Worm (Caenorhabditis elegans): ENCODE measurements around the gene C32C4.16.
A peak's percentile ranks its signal among the peaks of the same experiment; 100 is the strongest.

The C32C4.16 gene

DNA sequence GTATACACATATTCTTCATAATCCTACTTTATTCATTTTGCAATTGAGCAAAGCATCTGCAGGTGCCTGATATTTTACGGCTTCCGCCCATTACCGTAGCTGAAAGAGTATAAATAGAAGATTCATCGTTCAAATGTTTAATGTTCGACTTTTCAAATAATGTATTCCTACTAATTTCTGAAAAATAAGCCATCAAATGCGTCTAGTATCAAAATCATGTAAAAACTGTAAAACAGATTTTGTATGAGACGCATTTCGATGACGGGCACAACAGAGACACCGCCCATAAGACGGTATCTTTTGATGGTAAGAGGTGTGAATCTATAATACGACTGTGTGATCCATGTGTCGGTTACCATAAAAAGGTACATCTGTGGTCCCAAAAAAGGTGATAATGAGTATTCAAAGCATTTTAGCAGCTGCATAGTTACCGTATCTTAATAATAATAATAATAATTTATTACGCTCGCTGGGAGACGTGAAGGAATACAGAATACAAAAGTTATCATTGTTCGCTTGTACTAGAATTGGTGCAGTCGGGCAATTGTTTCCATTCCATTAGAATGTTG is at the start of gene C32C4.16, which contains the start of gene C32C4.3:
Gene C32C4.16, plus strand, starts transcription at position 519 of the 569 bp plus-strand sequence.
Gene C32C4.3, minus strand, starts transcription at position 101 of the 569 bp plus-strand sequence.
- TF ChIP-seq unc-39 (tag; optimal IDR thresholded peaks at IDR 0.05) (no peak), nhr-11 (tag; optimal IDR thresholded peaks at IDR 0.05) (no peak), dmd-4 (tag; optimal IDR thresholded peaks at IDR 0.05) (no peak), nhr-12 (tag; optimal IDR thresholded peaks at IDR 0.05) (no peak), egl-27 (tag; optimal IDR thresholded peaks at IDR 0.05) (no peak)

DNA sequence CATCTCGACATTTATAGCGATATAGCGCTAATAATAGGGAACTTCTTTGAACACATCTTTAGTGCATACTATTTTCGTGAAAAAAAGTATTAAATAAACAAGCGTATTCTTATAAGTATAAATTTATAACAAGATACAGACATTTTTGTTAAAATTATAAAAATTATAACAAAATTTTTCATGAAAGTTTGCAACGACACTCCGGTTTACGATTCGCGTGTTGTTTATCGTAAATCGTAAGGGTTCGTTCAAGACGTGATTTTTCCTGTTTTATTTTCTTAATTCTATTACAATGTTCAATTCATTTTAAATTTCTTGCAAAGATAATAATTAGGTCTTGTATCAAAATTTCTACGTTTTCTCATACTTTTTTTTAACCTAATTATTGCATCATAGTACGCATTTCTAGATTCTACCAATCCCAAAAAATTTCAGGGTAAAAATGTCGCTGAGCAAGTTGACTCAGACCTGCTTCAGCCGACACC is 48.6 kb upstream of the C32C4.16 start, which contains the start of gene scpl-4:
Gene scpl-4, plus strand, starts transcription at position 435 of the 485 bp plus-strand sequence.
- no peak for TF ChIP-seq Y55F3AM.14 (GFP tag; optimal IDR thresholded peaks at IDR 0.05)
- peak; percentile 36 for TF ChIP-seq unc-55 (GFP tag; optimal IDR thresholded peaks at IDR 0.05)
- TF ChIP-seq mbf-1 (tag; optimal IDR thresholded peaks at IDR 0.05), result no peak
- TF ChIP-seq nhr-23 (tag; optimal IDR thresholded peaks at IDR 0.05), result no peak
- TF ChIP-seq unc-39 (tag; optimal IDR thresholded peaks at IDR 0.05), result no peak

DNA sequence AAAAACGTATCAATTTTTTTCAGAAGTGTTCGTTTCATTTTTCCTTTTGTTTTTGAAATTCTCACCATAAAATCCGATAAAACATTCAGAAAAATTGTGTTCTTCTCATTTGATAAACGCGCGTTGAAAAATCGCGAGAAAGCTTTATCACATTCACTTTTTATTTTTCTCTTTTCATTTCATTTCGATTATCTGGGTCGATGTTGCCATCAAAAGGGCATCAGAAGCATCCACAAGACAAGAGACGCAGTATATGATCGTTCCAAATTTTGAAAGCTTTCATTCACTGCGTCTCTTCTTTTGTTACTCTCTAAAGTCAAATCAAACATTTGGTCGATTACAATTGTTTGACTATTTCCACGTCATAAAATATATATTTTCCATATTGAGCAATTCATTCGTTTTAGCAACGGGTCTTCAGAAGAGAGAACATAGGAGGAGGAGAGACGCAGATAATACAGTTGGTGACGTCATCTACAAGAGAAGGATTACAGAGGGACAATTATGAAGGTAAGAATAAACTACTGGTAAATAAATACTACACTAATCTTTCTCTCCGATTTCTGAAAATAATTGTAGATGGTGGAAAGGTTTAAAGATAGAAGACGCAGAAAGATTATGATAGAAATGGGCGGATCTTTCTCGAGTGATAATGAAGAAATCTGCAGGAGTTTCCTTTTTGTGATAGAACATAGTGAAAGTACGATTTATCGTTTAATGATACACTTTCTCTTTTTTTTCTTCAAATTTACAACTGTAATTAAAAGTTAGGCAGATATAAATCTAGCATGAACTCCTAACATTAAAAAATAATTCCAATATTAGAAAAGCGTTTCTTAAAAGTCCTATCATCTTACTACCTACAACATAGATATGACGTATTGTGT is 45.1 kb upstream of the C32C4.16 start, which contains the start of gene H27A22.1:
Gene H27A22.1, plus strand, starts transcription at position 505 of the 887 bp plus-strand sequence.
- TF ChIP-seq nhr-25 (tag; optimal IDR thresholded peaks at IDR 0.05) (peak; percentile 9), mdl-1 (tag; optimal IDR thresholded peaks at IDR 0.05) (no peak), blmp-1 (tag; optimal IDR thresholded peaks at IDR 0.05; ENCODE audit: insufficient read depth) (peak; percentile 95), ztf-11 (tag; optimal IDR thresholded peaks at IDR 0.05) (no peak)

DNA sequence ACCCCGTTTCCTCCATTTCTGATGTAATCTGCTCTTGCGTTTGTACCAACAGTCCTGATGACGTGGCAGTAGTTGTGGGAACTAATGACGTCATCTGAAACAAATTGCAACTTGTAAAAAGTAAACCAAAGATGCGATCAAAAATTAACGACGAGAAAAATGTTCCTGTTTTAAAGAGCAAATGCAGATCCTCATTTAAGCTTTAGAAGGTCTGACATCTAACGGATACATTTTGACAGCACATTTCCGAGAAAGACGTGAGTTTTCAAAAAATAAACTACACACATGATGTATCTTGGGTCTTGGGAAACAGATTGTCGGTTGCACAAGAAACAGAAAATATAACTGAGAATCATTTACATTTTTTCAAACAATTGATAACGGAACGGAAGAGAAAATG is 31.9 kb upstream of the C32C4.16 start, which contains the start of gene H09F14.1:
Gene H09F14.1, minus strand, starts transcription at position 101 of the 400 bp plus-strand sequence.
- TF ChIP-seq peb-1 (tag; optimal IDR thresholded peaks at IDR 0.05) (no peak), nhr-11 (tag; optimal IDR thresholded peaks at IDR 0.05) (no peak), crh-2 (tag; optimal IDR thresholded peaks at IDR 0.05) (no peak), fos-1 (tag; optimal IDR thresholded peaks at IDR 0.05) (no peak), nhr-23 (tag; optimal IDR thresholded peaks at IDR 0.05) (no peak), F13H6.1 (tag; optimal IDR thresholded peaks at IDR 0.05) (no peak), sma-3 (GFP tag; optimal IDR thresholded peaks at IDR 0.05) (no peak), aly-2 (tag; optimal IDR thresholded peaks at IDR 0.05) (no peak), nhr-21 (tag; optimal IDR thresholded peaks at IDR 0.05) (no peak), gmeb-1 (tag; optimal IDR thresholded peaks at IDR 0.05) (no peak), nhr-237 (tag; optimal IDR thresholded peaks at IDR 0.05) (no peak), ZK546.5 (tag; optimal IDR thresholded peaks at IDR 0.05) (no peak)

DNA sequence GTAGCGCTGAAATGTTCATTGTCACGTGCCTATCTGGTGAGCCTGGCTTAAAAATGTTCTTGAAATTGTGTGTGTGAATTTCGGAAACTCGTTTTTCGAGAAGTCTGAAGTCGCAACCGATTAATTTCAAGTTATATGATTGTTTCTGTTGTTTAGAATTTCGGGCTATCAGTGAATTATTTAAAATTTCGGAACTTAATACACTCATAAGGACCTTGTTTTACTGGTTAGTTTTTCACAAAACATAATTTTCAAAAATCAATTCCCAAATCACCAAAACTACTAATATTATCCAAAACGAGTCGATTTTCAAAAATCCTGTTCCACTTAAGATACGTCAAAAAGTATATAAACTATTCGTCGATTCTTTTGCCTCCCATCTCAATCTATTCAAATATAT is 16.9 kb upstream of the C32C4.16 start:
- TF ChIP-seq Y55F3AM.14 (GFP tag; optimal IDR thresholded peaks at IDR 0.05) (no peak), zag-1 (tag; optimal IDR thresholded peaks at IDR 0.05) (no peak), R02D3.7 (tag; optimal IDR thresholded peaks at IDR 0.05) (no peak), blmp-1 (tag; optimal IDR thresholded peaks at IDR 0.05; ENCODE audit: insufficient read depth) (no peak)

DNA sequence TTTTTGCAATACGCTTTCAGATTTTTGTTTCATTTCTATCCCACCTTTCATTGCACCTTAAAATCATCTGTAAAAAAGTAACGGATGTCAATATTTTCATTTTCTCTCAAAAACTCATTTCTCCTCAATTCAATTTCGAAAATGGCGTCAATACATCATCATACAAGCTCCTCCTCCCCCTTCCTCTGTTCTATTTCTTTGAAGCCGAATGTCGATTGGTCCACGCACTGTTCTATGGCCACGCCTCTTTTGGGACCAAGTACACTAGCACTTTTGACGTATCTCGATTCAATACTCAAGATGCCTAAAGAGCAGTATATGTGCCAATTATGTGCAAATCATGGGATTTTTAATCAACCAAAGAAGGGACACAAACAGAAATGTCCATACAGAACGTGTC is 14.6 kb upstream of the C32C4.16 start, which contains the start of gene mab-23:
Gene mab-23, plus strand, starts transcription at position 301 of the 400 bp plus-strand sequence.
- no peak for TF ChIP-seq nhr-10 (tag; optimal IDR thresholded peaks at IDR 0.05)
- TF ChIP-seq fos-1 (tag; optimal IDR thresholded peaks at IDR 0.05), result no peak
- TF ChIP-seq unc-62 (GFP tag; optimal IDR thresholded peaks at IDR 0.05), result no peak
- no peak for TF ChIP-seq ama-1 (optimal IDR thresholded peaks at IDR 0.05)
- TF ChIP-seq dmd-4 (tag; optimal IDR thresholded peaks at IDR 0.05), result no peak
- TF ChIP-seq nhr-129 (tag; optimal IDR thresholded peaks at IDR 0.05), result no peak
- no peak for TF ChIP-seq elt-3 (tag; optimal IDR thresholded peaks at IDR 0.05)
- TF ChIP-seq lin-13 (GFP tag; optimal IDR thresholded peaks at IDR 0.05), result no peak
- TF ChIP-seq R02D3.7 (tag; optimal IDR thresholded peaks at IDR 0.05), result no peak
- TF ChIP-seq egl-27 (tag; optimal IDR thresholded peaks at IDR 0.05), result no peak
- TF ChIP-seq ceh-82 (tag; optimal IDR thresholded peaks at IDR 0.05), result no peak
- no peak for TF ChIP-seq skn-1 (tag; optimal IDR thresholded peaks at IDR 0.05)
- no peak for TF ChIP-seq mab-5 (tag; optimal IDR thresholded peaks at IDR 0.05)
- no peak for TF ChIP-seq crh-2 (tag; optimal IDR thresholded peaks at IDR 0.05)
- TF ChIP-seq sma-3 (GFP tag; optimal IDR thresholded peaks at IDR 0.05), result no peak
- TF ChIP-seq mdl-1 (tag; optimal IDR thresholded peaks at IDR 0.05), result no peak

All from whole organism, L2 larva.